Fruit fly (Drosophila melanogaster) whole organism, embryonic: Measurements from ENCODE around the gene CG6294.

Source experiments
- CG3163 ChIP-seq: fragments of 200-800 bp; sonication (Bioruptor generic); optimal IDR thresholded peaks from 3 replicates; lab custom pipeline; 2016; ENCODE audit warnings: missing biosample characterization, missing genetic modification characterization
- CG34376 ChIP-seq: fragments of 200-800 bp; sonication (Bioruptor generic); optimal IDR thresholded peaks from 2 replicates; lab custom pipeline; 2018; ENCODE audit warnings: missing biosample characterization, mild to moderate bottlenecking, missing genetic modification characterization
- CkIIα-i1 ChIP-seq: fragments of 200-800 bp; sonication (Bioruptor generic); IDR thresholded peaks from 2 replicates; pipeline ENCODE4 v1.3.6; 2022; ENCODE audit warnings: missing biosample characterization, missing genetic modification characterization
- Dll ChIP-seq: fragments of 200-800 bp; sonication (Bioruptor generic); IDR thresholded peaks from 4 replicates; pipeline ENCODE4 v1.3.6; 2022; ENCODE audit warnings: missing biosample characterization, missing genetic modification characterization; ENCODE audit not compliant: partially characterized antibody
- E2f2 ChIP-seq: fragments of 200-800 bp; sonication (Bioruptor generic); IDR thresholded peaks from 2 replicates; pipeline ENCODE4 v1.3.6; 2022; ENCODE audit warnings: missing biosample characterization, missing genetic modification characterization
- Rx ChIP-seq: fragments of 200-800 bp; sonication (Bioruptor generic); IDR thresholded peaks from 2 replicates; pipeline ENCODE4 v1.3.6; 2022; ENCODE audit warnings: missing biosample characterization, missing genetic modification characterization
- crol ChIP-seq: fragments of 200-800 bp; sonication (Bioruptor generic); IDR thresholded peaks from 2 replicates; pipeline ENCODE4 v1.3.6; 2022; ENCODE audit warnings: missing biosample characterization, missing genetic modification characterization
- kay ChIP-seq: fragments of 200-800 bp; sonication (Bioruptor generic); optimal IDR thresholded peaks from 2 replicates; lab custom pipeline; 2016; ENCODE audit warnings: missing biosample characterization, missing genetic modification characterization
- nmo ChIP-seq: fragments of 200-800 bp; sonication (Bioruptor generic); optimal IDR thresholded peaks from 2 replicates; lab custom pipeline; 2018; ENCODE audit warnings: missing biosample characterization, mild to moderate bottlenecking, missing genetic modification characterization, moderate library complexity

DNA sequence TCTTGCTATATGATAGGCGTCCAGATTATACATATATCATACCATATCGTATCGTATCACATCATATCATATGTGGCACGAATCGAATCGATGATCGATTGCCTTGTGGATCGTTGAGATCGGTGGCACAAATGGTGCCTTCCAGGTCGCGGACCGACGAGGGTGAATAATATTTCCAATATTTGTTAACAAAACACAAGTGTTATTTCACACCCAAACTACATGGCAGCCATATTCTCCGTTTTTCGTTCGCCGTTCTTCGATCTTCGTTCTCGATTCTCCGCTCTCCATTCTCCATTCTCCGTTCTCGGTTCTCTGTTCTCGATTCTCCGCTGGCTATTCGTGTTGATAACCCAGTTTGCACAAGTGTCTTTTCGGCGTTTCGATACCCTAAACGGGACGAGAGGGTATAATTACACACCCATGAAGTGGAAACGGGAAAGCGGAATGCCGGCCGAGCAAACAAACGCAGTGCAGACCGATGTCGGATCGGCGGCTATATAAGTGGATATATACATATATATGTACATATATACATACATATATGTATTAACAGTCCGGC lies 39.3 kb downstream of the CG6294 start:
- TF ChIP-seq CkIIα-i1 = no peak
- TF ChIP-seq CG34376 (GFP tag; lab: Kevin White, UChicago) = peak; percentile 28
- TF ChIP-seq E2f2 (GFP tag; lab: Robert Waterston, UW) = no peak
- no peak for TF ChIP-seq Rx
- TF ChIP-seq crol (GFP tag; lab: Robert Waterston, UW) = no peak
- no peak for TF ChIP-seq CG3163 (GFP tag; lab: Kevin White, UChicago)
- TF ChIP-seq Dll (GFP tag; lab: Robert Waterston, UW) = no peak
- no peak for TF ChIP-seq kay (GFP tag; lab: Kevin White, UChicago)
- no peak for TF ChIP-seq nmo (GFP tag; lab: Kevin White, UChicago)
